Worm (Caenorhabditis elegans) whole organism, L3 larva: Measurements from ENCODE around the gene let-99.

Experiments
- ZK546.5 ChIP-seq: sonication (generic microtip); optimal IDR thresholded peaks from 2 replicates; lab custom pipeline; 2017; ENCODE audit warnings: missing biosample characterization, missing genetic modification characterization
- ceh-82 ChIP-seq: fragments of 150-350 bp; optimal IDR thresholded peaks from 2 replicates; lab custom pipeline; 2014; ENCODE audit warnings: missing biosample characterization, missing genetic modification characterization
- elt-2 ChIP-seq: sonication (generic microtip); optimal IDR thresholded peaks from 2 replicates; lab custom pipeline; 2016; ENCODE audit warnings: missing genetic modification reagents, mild to moderate bottlenecking, missing genetic modification characterization, missing compliant biosample characterization
- elt-3 ChIP-seq, 3 experiments: fragments of 150-350 bp in 1 of 3; sonication (generic microtip) in 2 of 3; optimal IDR thresholded peaks; 2 replicates in 2 of 3; 4 replicates in 1 of 3; lab custom pipeline; 2014 to 2017; ENCODE audit warnings: missing biosample characterization in 3 of 3, missing genetic modification characterization in 3 of 3
- lin-15B ChIP-seq: fragments of 150-350 bp; optimal IDR thresholded peaks from 2 replicates; lab custom pipeline; 2014; ENCODE audit warnings: missing biosample characterization, missing genetic modification characterization
- lin-39 ChIP-seq: fragments of 150-350 bp; optimal IDR thresholded peaks from 2 replicates; lab custom pipeline; 2018; ENCODE audit warnings: missing biosample characterization, missing genetic modification reagents, missing genetic modification characterization
- nfya-1 ChIP-seq: sonication (generic microtip); optimal IDR thresholded peaks from 2 replicates; lab custom pipeline; 2017; ENCODE audit warnings: missing genetic modification characterization, mild to moderate bottlenecking, missing compliant biosample characterization, antibody characterized with exemption, moderate library complexity; ENCODE audit not compliant: insufficient read depth
- nhr-23 ChIP-seq: fragments of 150-350 bp; optimal IDR thresholded peaks from 2 replicates; lab custom pipeline; 2014; ENCODE audit warnings: missing biosample characterization, missing genetic modification reagents, missing genetic modification characterization
- nhr-25 ChIP-seq: sonication (generic microtip); optimal IDR thresholded peaks from 2 replicates; lab custom pipeline; 2017; ENCODE audit warnings: missing biosample characterization, missing genetic modification characterization
- nhr-28 ChIP-seq: fragments of 150-350 bp; optimal IDR thresholded peaks from 2 replicates; lab custom pipeline; 2014; ENCODE audit warnings: missing biosample characterization, missing genetic modification characterization
- nhr-77 ChIP-seq: fragments of 150-350 bp; optimal IDR thresholded peaks from 2 replicates; lab custom pipeline; 2014; ENCODE audit warnings: missing biosample characterization, missing genetic modification characterization
- sea-2 ChIP-seq: fragments of 150-350 bp; sonication (generic microtip); optimal IDR thresholded peaks from 4 replicates; lab custom pipeline; 2014; ENCODE audit warnings: missing biosample characterization, missing genetic modification reagents, missing genetic modification characterization
- unc-62 ChIP-seq: fragments of 150-350 bp; sonication (generic microtip); optimal IDR thresholded peaks from 4 replicates; lab custom pipeline; 2014; ENCODE audit warnings: missing biosample characterization, missing genetic modification reagents, missing genetic modification characterization
- ztf-11 ChIP-seq: fragments of 150-350 bp; optimal IDR thresholded peaks from 2 replicates; lab custom pipeline; 2014; ENCODE audit warnings: missing biosample characterization, missing genetic modification characterization

DNA sequence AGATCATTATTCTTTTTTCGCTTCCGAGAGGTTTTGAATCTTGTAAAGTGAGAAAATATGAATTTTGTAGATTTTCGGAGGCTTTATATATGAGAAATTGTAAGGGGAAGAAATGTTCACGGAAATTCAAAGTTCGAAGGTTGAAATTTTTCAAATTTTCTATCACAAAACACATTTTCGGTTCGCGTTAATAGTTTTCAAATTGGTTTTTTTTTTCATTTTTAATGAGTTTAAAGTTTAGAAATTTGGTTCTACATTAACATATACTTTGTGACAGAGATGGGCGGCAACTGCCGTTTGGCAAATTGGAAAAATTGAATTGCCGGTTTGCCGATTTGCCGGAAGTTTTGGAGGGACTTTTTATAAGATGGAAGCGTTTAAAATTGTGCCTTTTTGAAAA lies 3.4 kb downstream of the let-99 start, which contains the start of gene K08E7.4:
- TF ChIP-seq nhr-28 (tag; lab: Kevin White, UChicago) (no peak), unc-62 (no peak), lin-39 (tag; lab: Kevin White, UChicago) (no peak), nfya-1 (tag; lab: Kevin White, UChicago) (no peak), ZK546.5 (no peak), elt-2 (no peak), ztf-11 (no peak), nhr-25 (tag; lab: Kevin White, UChicago) (no peak), ceh-82 (tag; lab: Kevin White, UChicago) (no peak), elt-3 (tag; optimal IDR thresholded peaks at IDR 0.05; lab: Kevin White, UChicago) (no peak), sea-2 (GFP tag; lab: Kevin White, UChicago) (no peak), nhr-77 (tag; lab: Kevin White, UChicago) (no peak), nhr-23 (tag; lab: Kevin White, UChicago) (no peak), lin-15B (tag; lab: Kevin White, UChicago) (no peak)
